Fruit fly (Drosophila melanogaster) Kc167 (cell line): ENCODE measurements around the gene TwdlZ.

Experiments
- Myc ChIP-seq: fragments of >200 bp; optimal IDR thresholded peaks from 2 replicates; lab custom pipeline; 2017; ENCODE audit warnings: missing external identifiers
- Sin3A ChIP-seq: fragments of >200 bp; optimal IDR thresholded peaks from 2 replicates; lab custom pipeline; 2018; ENCODE audit warnings: missing external identifiers
- h ChIP-seq: fragments of >200 bp; optimal IDR thresholded peaks from 3 replicates; lab custom pipeline; 2018; ENCODE audit warnings: missing external identifiers
- insv ChIP-seq: fragments of >200 bp; optimal IDR thresholded peaks from 3 replicates; lab custom pipeline; 2018; ENCODE audit warnings: missing external identifiers
- psq ChIP-seq: fragments of >200 bp; optimal IDR thresholded peaks from 2 replicates; lab custom pipeline; 2017; ENCODE audit warnings: missing external identifiers
- ttk ChIP-seq: sonication (Bioruptor generic); optimal IDR thresholded peaks from 2 replicates; lab custom pipeline; 2017; ENCODE audit warnings: missing external identifiers

The TwdlZ gene

dm6 chrX:16703747-16704146 is 34.2 kb upstream of the TwdlZ start, which contains the start of the genes CG9673 and CG4653:
CG9673 (minus strand) TSS chrX:16703884.
CG4653 (plus strand) TSS chrX:16704081.
- TF ChIP-seq ttk (lab: Kevin White, UChicago) (no peak), Myc (lab: Kevin White, UChicago) (no peak), insv (no peak), h (lab: Kevin White, UChicago) (no peak), Sin3A (lab: Kevin White, UChicago) (no peak), psq (lab: Kevin White, UChicago) (no peak)

- TF ChIP-seq insv (no peak), Myc (lab: Kevin White, UChicago) (no peak), h (lab: Kevin White, UChicago) (no peak)
These were observed 31.2 kb upstream of the TwdlZ start, which contains the start of gene CG9672 for dm6 chrX:16706774-16707173. CG9672 (minus strand) TSS chrX:16706874.

- no peak for TF ChIP-seq Sin3A (lab: Kevin White, UChicago)
- no peak for TF ChIP-seq insv
- TF ChIP-seq h (lab: Kevin White, UChicago) = no peak
- TF ChIP-seq psq (lab: Kevin White, UChicago) = no peak
- TF ChIP-seq ttk (lab: Kevin White, UChicago) = no peak
- no peak for TF ChIP-seq Myc (lab: Kevin White, UChicago)
These were observed 27.0 kb upstream of the TwdlZ start, which contains the start of gene CG13008 for dm6 chrX:16711003-16711402. CG13008 (plus strand) TSS chrX:16711303.

dm6 chrX:16716649-16717048 is 21.3 kb upstream of the TwdlZ start:
- TF ChIP-seq h (lab: Kevin White, UChicago) (no peak), psq (lab: Kevin White, UChicago) (no peak), Sin3A (lab: Kevin White, UChicago) (no peak)

- TF ChIP-seq Sin3A (lab: Kevin White, UChicago) (no peak), h (lab: Kevin White, UChicago) (no peak), insv (no peak), Myc (lab: Kevin White, UChicago) (no peak), psq (lab: Kevin White, UChicago) (no peak), ttk (lab: Kevin White, UChicago) (no peak)
These were observed 19.7 kb upstream of the TwdlZ start for dm6 chrX:16718169-16718723.

- TF ChIP-seq insv (no peak), Sin3A (lab: Kevin White, UChicago) (no peak), h (lab: Kevin White, UChicago) (no peak), psq (lab: Kevin White, UChicago) (no peak), ttk (lab: Kevin White, UChicago) (no peak), Myc (lab: Kevin White, UChicago) (no peak)
These were observed 16.8 kb upstream of the TwdlZ start, which contains the start of the genes CG32572 and CG34325 for dm6 chrX:16721168-16721567. CG32572 (plus strand) TSS chrX:16721183. CG34325 (minus strand) TSS chrX:16721411.

dm6 chrX:16723203-16724173 is 14.5 kb upstream of the TwdlZ start:
- TF ChIP-seq psq (lab: Kevin White, UChicago) = no peak
- TF ChIP-seq Sin3A (lab: Kevin White, UChicago) = no peak
- TF ChIP-seq h (lab: Kevin White, UChicago) = no peak
- TF ChIP-seq insv = no peak
- TF ChIP-seq ttk (lab: Kevin White, UChicago) = no peak
- no peak for TF ChIP-seq Myc (lab: Kevin White, UChicago)

- TF ChIP-seq Sin3A (lab: Kevin White, UChicago) (no peak), insv (no peak), ttk (lab: Kevin White, UChicago) (no peak), Myc (lab: Kevin White, UChicago) (no peak), h (lab: Kevin White, UChicago) (no peak), psq (lab: Kevin White, UChicago) (no peak)
These were observed 13.4 kb upstream of the TwdlZ start for dm6 chrX:16724544-16724943.

dm6 chrX:16730791-16731190 is 7.2 kb upstream of the TwdlZ start, which contains the start of gene TwdlX:
TwdlX (plus strand) TSS chrX:16731091.
- TF ChIP-seq psq (lab: Kevin White, UChicago) (no peak), ttk (lab: Kevin White, UChicago) (no peak), insv (no peak)

- no peak for TF ChIP-seq h (lab: Kevin White, UChicago)
- TF ChIP-seq Sin3A (lab: Kevin White, UChicago) = no peak
- no peak for TF ChIP-seq ttk (lab: Kevin White, UChicago)
These were observed 4.7 kb upstream of the TwdlZ start for dm6 chrX:16733244-16733643.

dm6 chrX:16734647-16735046 is 3.3 kb upstream of the TwdlZ start, which contains the start of gene TwdlY:
TwdlY (plus strand) TSS chrX:16734947.
- TF ChIP-seq insv (no peak), psq (lab: Kevin White, UChicago) (no peak), Myc (lab: Kevin White, UChicago) (no peak), h (lab: Kevin White, UChicago) (no peak), Sin3A (lab: Kevin White, UChicago) (no peak), ttk (lab: Kevin White, UChicago) (no peak)

dm6 chrX:16736180-16736579 is 1.8 kb upstream of the TwdlZ start:
- TF ChIP-seq ttk (lab: Kevin White, UChicago) (no peak), insv (no peak), Sin3A (lab: Kevin White, UChicago) (no peak), Myc (lab: Kevin White, UChicago) (no peak), psq (lab: Kevin White, UChicago) (no peak), h (lab: Kevin White, UChicago) (no peak)
